Fruit fly (Drosophila melanogaster): Measurements from ENCODE around the gene CG31674.
A peak's percentile ranks its signal among the peaks of the same experiment; 100 is the strongest.

CG31674 gene

dm6 chr2L:20811039-20811652, 19.9 kb upstream of the CG31674 start (continued):
- TF ChIP-seq BEAF-32 (GFP tag; optimal IDR thresholded peaks at IDR 0.05): no peak
- no peak for TF ChIP-seq CG11560 (tag; IDR thresholded peaks at IDR 0.05)
- no peak for TF ChIP-seq CG1792 (GFP tag; optimal IDR thresholded peaks at IDR 0.05)
- TF ChIP-seq br (optimal IDR thresholded peaks at IDR 0.05): no peak
- TF ChIP-seq disco-r (GFP tag; optimal IDR thresholded peaks at IDR 0.05): no peak
- TF ChIP-seq CG7987 (GFP tag; optimal IDR thresholded peaks at IDR 0.05): no peak
- TF ChIP-seq Usf (GFP tag; optimal IDR thresholded peaks at IDR 0.05): no peak
- TF ChIP-seq dan (GFP tag; IDR thresholded peaks at IDR 0.05): no peak
- TF ChIP-seq tap (tag; optimal IDR thresholded peaks at IDR 0.05): peak; percentile 68
- TF ChIP-seq ind (GFP tag; optimal IDR thresholded peaks at IDR 0.05): peak; percentile 21
- TF ChIP-seq pum (GFP tag; optimal IDR thresholded peaks at IDR 0.05): no peak
- no peak for TF ChIP-seq luna (GFP tag; optimal IDR thresholded peaks at IDR 0.05)
- no peak for TF ChIP-seq Lpt (GFP tag; optimal IDR thresholded peaks at IDR 0.05)
- TF ChIP-seq jigr1 (GFP tag; IDR thresholded peaks at IDR 0.05): no peak
- no peak for TF ChIP-seq ro (GFP tag; IDR thresholded peaks at IDR 0.05)
- TF ChIP-seq hth (optimal IDR thresholded peaks at IDR 0.05): no peak
- peak; percentile 42 for TF ChIP-seq Deaf1 (tag; optimal IDR thresholded peaks at IDR 0.05)
- no peak for TF ChIP-seq Ets97D (GFP tag; optimal IDR thresholded peaks at IDR 0.05)
- TF ChIP-seq H2.0 (GFP tag; IDR thresholded peaks at IDR 0.05): peak; percentile 39; the same call in 1 of the 2 replicates
- peak; percentile 50; the same call in 1 of the 3 replicates for TF ChIP-seq dysf (GFP tag; IDR thresholded peaks at IDR 0.05)
- no peak for TF ChIP-seq CG15696 (tag; optimal IDR thresholded peaks at IDR 0.05)
- TF ChIP-seq crc (GFP tag; optimal IDR thresholded peaks at IDR 0.05): no peak
- TF ChIP-seq org-1 (GFP tag; optimal IDR thresholded peaks at IDR 0.05): peak; percentile 15
- TF ChIP-seq HLH54F (GFP tag; optimal IDR thresholded peaks at IDR 0.05): no peak
- TF ChIP-seq Six4 (GFP tag; optimal IDR thresholded peaks at IDR 0.05): no peak
- no peak for TF ChIP-seq CG4617 (GFP tag; optimal IDR thresholded peaks at IDR 0.05; ENCODE audit: borderline replicate concordance)
- TF ChIP-seq NfI (GFP tag; optimal IDR thresholded peaks at IDR 0.05): peak; percentile 53
- TF ChIP-seq mld (GFP tag; IDR thresholded peaks at IDR 0.05; ENCODE audit: partially characterized antibody): no peak
- TF ChIP-seq CG4328 (GFP tag; optimal IDR thresholded peaks at IDR 0.05): no peak
- TF ChIP-seq chinmo (GFP tag; IDR thresholded peaks at IDR 0.05; ENCODE audit: partially characterized antibody): 0 out of 4 replicates have a peak, but pooled peaks have one; percentile 36
- no peak for TF ChIP-seq Dip2 (GFP tag; IDR thresholded peaks at IDR 0.05)
- TF ChIP-seq Opbp (GFP tag; IDR thresholded peaks at IDR 0.05; ENCODE audit: partially characterized antibody): no peak
- no peak for TF ChIP-seq CG10431 (GFP tag; optimal IDR thresholded peaks at IDR 0.05)
- TF ChIP-seq CG12155 (GFP tag; optimal IDR thresholded peaks at IDR 0.05): no peak
- TF ChIP-seq klu (GFP tag; IDR thresholded peaks at IDR 0.05): no peak
- no peak for TF ChIP-seq Max (GFP tag; optimal IDR thresholded peaks at IDR 0.05)
- TF ChIP-seq tgo (GFP tag; IDR thresholded peaks at IDR 0.05): peak; percentile 17; the same call in 1 of the 3 replicates
- no peak for TF ChIP-seq Ravus (GFP tag; IDR thresholded peaks at IDR 0.05)
- TF ChIP-seq stc (GFP tag; IDR thresholded peaks at IDR 0.05): 0 out of 2 replicates have a peak, but pooled peaks have one; percentile 30
- TF ChIP-seq C15 (GFP tag; IDR thresholded peaks at IDR 0.05): no peak
- peak; percentile 87 for TF ChIP-seq Drgx (GFP tag; IDR thresholded peaks at IDR 0.05)
- TF ChIP-seq Tbp (GFP tag; optimal IDR thresholded peaks at IDR 0.05): no peak
- TF ChIP-seq Stat92E (GFP tag; optimal IDR thresholded peaks at IDR 0.05): no peak
- no peak for TF ChIP-seq CG9876 (GFP tag; optimal IDR thresholded peaks at IDR 0.05)
- no peak for TF ChIP-seq CG18011 (GFP tag; optimal IDR thresholded peaks at IDR 0.05)
- no peak for TF ChIP-seq gsb (GFP tag; IDR thresholded peaks at IDR 0.05)
- peak; percentile 46 for TF ChIP-seq CG18599 (GFP tag; optimal IDR thresholded peaks at IDR 0.05)
- TF ChIP-seq CG11695 (GFP tag; IDR thresholded peaks at IDR 0.05): peak; percentile 62; the same call in 1 of the 3 replicates
- peak; percentile 24 for TF ChIP-seq sqz (GFP tag; optimal IDR thresholded peaks at IDR 0.05)
- TF ChIP-seq CG18262 (tag; optimal IDR thresholded peaks at IDR 0.05): peak; percentile 55
- TF ChIP-seq ttk (GFP tag; IDR thresholded peaks at IDR 0.05): peak; percentile 44; the same call in 1 of the 2 replicates

Measured in whole organism, embryonic.